Fruit fly (Drosophila melanogaster) whole organism, embryonic: ENCODE measurements around the gene Rad17.

Experiments used
- Abd-B ChIP-seq: fragments of 200-800 bp; sonication (Bioruptor generic); optimal IDR thresholded peaks from 2 replicates; lab custom pipeline; 2018; ENCODE audit warnings: missing biosample characterization, mild to moderate bottlenecking, missing genetic modification characterization, moderate library complexity
- Asciz ChIP-seq: fragments of 200-800 bp; sonication (Bioruptor generic); optimal IDR thresholded peaks from 2 replicates; lab custom pipeline; 2017; ENCODE audit warnings: missing biosample characterization, mild to moderate bottlenecking, missing genetic modification characterization, missing genetic modification reagents
- Bdp1 ChIP-seq: fragments of 200-800 bp; sonication (Bioruptor generic); optimal IDR thresholded peaks from 3 replicates; lab custom pipeline; 2016; ENCODE audit warnings: missing biosample characterization, missing genetic modification characterization
- CG10209 ChIP-seq: fragments of 200-800 bp; sonication (Bioruptor generic); optimal IDR thresholded peaks from 3 replicates; lab custom pipeline; 2017; ENCODE audit warnings: missing biosample characterization, mild to moderate bottlenecking, missing genetic modification characterization, missing genetic modification reagents
- CG10267 ChIP-seq: fragments of 200-800 bp; sonication (Bioruptor generic); optimal IDR thresholded peaks from 2 replicates; lab custom pipeline; 2018; ENCODE audit warnings: missing biosample characterization, mild to moderate bottlenecking, missing genetic modification characterization, moderate library complexity
- CG10959 ChIP-seq: fragments of 200-800 bp; sonication (Bioruptor generic); IDR thresholded peaks from 2 replicates; pipeline ENCODE4 v1.3.6; 2022; ENCODE audit warnings: missing biosample characterization, missing genetic modification characterization
- CG11093 ChIP-seq: fragments of 200-800 bp; sonication (Bioruptor generic); IDR thresholded peaks from 3 replicates; pipeline ENCODE4 v1.3.6; 2022; ENCODE audit warnings: missing biosample characterization, missing genetic modification characterization
- CG11504 ChIP-seq: fragments of 200-800 bp; sonication (Bioruptor generic); optimal IDR thresholded peaks from 3 replicates; lab custom pipeline; 2019; ENCODE audit warnings: missing biosample characterization, mild to moderate bottlenecking, missing genetic modification characterization, moderate library complexity
- CG12071 ChIP-seq: fragments of 200-800 bp; sonication (Bioruptor generic); optimal IDR thresholded peaks from 3 replicates; lab custom pipeline; 2018; ENCODE audit warnings: missing biosample characterization, mild to moderate bottlenecking, missing genetic modification characterization
- CG12299 ChIP-seq: fragments of 200-800 bp; sonication (Bioruptor generic); optimal IDR thresholded peaks from 2 replicates; lab custom pipeline; 2018; ENCODE audit warnings: missing biosample characterization, mild to moderate bottlenecking, missing genetic modification characterization
- CG14014 ChIP-seq: fragments of 200-800 bp; sonication (Bioruptor generic); IDR thresholded peaks from 2 replicates; pipeline ENCODE4 v1.3.6; 2022; ENCODE audit warnings: missing biosample characterization, missing genetic modification characterization
- CG17359 ChIP-seq: fragments of 200-800 bp; sonication (Bioruptor generic); optimal IDR thresholded peaks from 3 replicates; lab custom pipeline; 2018; ENCODE audit warnings: missing biosample characterization, mild to moderate bottlenecking, missing genetic modification characterization, moderate library complexity
- CG34224 ChIP-seq: fragments of 200-800 bp; sonication (Bioruptor generic); IDR thresholded peaks from 3 replicates; pipeline ENCODE4 v1.3.6; 2022; ENCODE audit warnings: missing biosample characterization, missing genetic modification characterization; ENCODE audit not compliant: partially characterized antibody
- CG4617 ChIP-seq: fragments of 200-800 bp; sonication (Bioruptor generic); optimal IDR thresholded peaks from 3 replicates; lab custom pipeline; 2016; ENCODE audit warnings: missing biosample characterization, missing genetic modification characterization, borderline replicate concordance
- CG6654 ChIP-seq: fragments of 200-800 bp; sonication (Bioruptor generic); optimal IDR thresholded peaks from 2 replicates; lab custom pipeline; 2017; ENCODE audit warnings: missing biosample characterization, mild to moderate bottlenecking, missing genetic modification characterization
- CG8388 ChIP-seq: fragments of 200-800 bp; sonication (Bioruptor generic); optimal IDR thresholded peaks from 2 replicates; lab custom pipeline; 2019; ENCODE audit warnings: missing biosample characterization, mild to moderate bottlenecking, missing genetic modification characterization, moderate library complexity
- CoRest ChIP-seq: fragments of 200-800 bp; sonication (Bioruptor generic); optimal IDR thresholded peaks from 3 replicates; lab custom pipeline; 2018; ENCODE audit warnings: missing biosample characterization, mild to moderate bottlenecking, missing genetic modification characterization, moderate library complexity
- Dek ChIP-seq: fragments of 200-800 bp; sonication (Bioruptor generic); optimal IDR thresholded peaks from 3 replicates; lab custom pipeline; 2019; ENCODE audit warnings: missing biosample characterization, mild to moderate bottlenecking, missing genetic modification characterization, moderate library complexity
- Drgx ChIP-seq: fragments of 200-800 bp; sonication (Bioruptor generic); IDR thresholded peaks from 2 replicates; pipeline ENCODE4 v1.3.6; 2022; ENCODE audit warnings: missing biosample characterization, missing genetic modification characterization
- Eip74EF ChIP-seq, 2 experiments: fragments of 200-800 bp in 1 of 2; fragments of >200 bp in 1 of 2; sonication (Bioruptor generic) in 1 of 2; optimal IDR thresholded peaks; 2 replicates each; lab custom pipeline; 2017 to 2019; ENCODE audit warnings: missing biosample characterization in 2 of 2, missing genetic modification characterization in 2 of 2, mild to moderate bottlenecking in 1 of 2, moderate library complexity in 1 of 2
- Gug ChIP-seq: fragments of 200-800 bp; sonication (Bioruptor generic); IDR thresholded peaks from 4 replicates; pipeline ENCODE4 v1.3.6; 2022; ENCODE audit warnings: missing biosample characterization, missing genetic modification characterization
- Mad ChIP-seq: fragments of 200-800 bp; sonication (Bioruptor generic); optimal IDR thresholded peaks from 2 replicates; lab custom pipeline; 2016; ENCODE audit warnings: missing biosample characterization, missing genetic modification characterization
- NC2α ChIP-seq: fragments of 200-800 bp; sonication (Bioruptor generic); optimal IDR thresholded peaks from 2 replicates; lab custom pipeline; 2016; ENCODE audit warnings: missing biosample characterization, missing genetic modification characterization
- NFAT ChIP-seq: fragments of 200-800 bp; sonication (Bioruptor generic); IDR thresholded peaks from 2 replicates; pipeline ENCODE4 v1.3.6; 2022; ENCODE audit warnings: missing biosample characterization, missing genetic modification characterization
- Nf-YC ChIP-seq: fragments of 200-800 bp; optimal IDR thresholded peaks from 3 replicates; lab custom pipeline; 2019; ENCODE audit warnings: missing biosample characterization, mild to moderate bottlenecking, missing genetic modification characterization, moderate library complexity
- Rx ChIP-seq: fragments of 200-800 bp; sonication (Bioruptor generic); IDR thresholded peaks from 2 replicates; pipeline ENCODE4 v1.3.6; 2022; ENCODE audit warnings: missing biosample characterization, missing genetic modification characterization
- Side ChIP-seq: fragments of 200-800 bp; sonication (Bioruptor generic); optimal IDR thresholded peaks from 2 replicates; lab custom pipeline; 2016; ENCODE audit warnings: missing biosample characterization, missing genetic modification characterization
- Trl ChIP-seq, 3 experiments: fragments of >200 bp in 2 of 3; fragments of 200-800 bp in 1 of 3; sonication (Bioruptor generic) in 1 of 3; optimal IDR thresholded peaks; 2 replicates in 1 of 3; 3 replicates in 2 of 3; lab custom pipeline; 2016 to 2017; ENCODE audit warnings: missing biosample characterization in 1 of 3, missing genetic modification characterization in 1 of 3
- Xbp1 ChIP-seq: fragments of 200-800 bp; sonication (Bioruptor generic); optimal IDR thresholded peaks from 3 replicates; lab custom pipeline; 2016; ENCODE audit warnings: missing biosample characterization, mild to moderate bottlenecking, missing genetic modification characterization
- bab2 ChIP-seq: fragments of 200-800 bp; sonication (Bioruptor generic); optimal IDR thresholded peaks from 2 replicates; lab custom pipeline; 2016; ENCODE audit warnings: missing biosample characterization, missing genetic modification characterization
- btn ChIP-seq: fragments of 200-800 bp; sonication (Bioruptor generic); optimal IDR thresholded peaks from 2 replicates; lab custom pipeline; 2016; ENCODE audit warnings: missing biosample characterization, missing genetic modification characterization
- cato ChIP-seq: fragments of 200-800 bp; sonication (Bioruptor generic); optimal IDR thresholded peaks from 2 replicates; lab custom pipeline; 2016; ENCODE audit warnings: missing biosample characterization, missing genetic modification characterization, borderline replicate concordance
- chinmo ChIP-seq: fragments of 200-800 bp; sonication (Bioruptor generic); IDR thresholded peaks from 4 replicates; pipeline ENCODE4 v1.3.6; 2022; ENCODE audit warnings: missing biosample characterization, missing genetic modification characterization; ENCODE audit not compliant: partially characterized antibody
- dm ChIP-seq: fragments of 200-800 bp; sonication (Bioruptor generic); optimal IDR thresholded peaks from 3 replicates; lab custom pipeline; 2016; ENCODE audit warnings: missing biosample characterization, missing genetic modification characterization
- fru ChIP-seq: fragments of >200 bp; optimal IDR thresholded peaks from 2 replicates; lab custom pipeline; 2017
- gfzf ChIP-seq: fragments of 200-800 bp; sonication (Bioruptor generic); optimal IDR thresholded peaks from 2 replicates; lab custom pipeline; 2016; ENCODE audit warnings: missing biosample characterization, mild to moderate bottlenecking, missing genetic modification characterization, moderate library complexity
- grau ChIP-seq: fragments of 200-800 bp; optimal IDR thresholded peaks from 3 replicates; lab custom pipeline; 2019; ENCODE audit warnings: missing biosample characterization, mild to moderate bottlenecking, missing genetic modification characterization, moderate library complexity
- gsb ChIP-seq: fragments of 200-800 bp; sonication (Bioruptor generic); IDR thresholded peaks from 2 replicates; pipeline ENCODE4 v1.3.6; 2022; ENCODE audit warnings: missing biosample characterization, missing genetic modification characterization
- ken ChIP-seq: fragments of 200-800 bp; sonication (Bioruptor generic); IDR thresholded peaks from 3 replicates; pipeline ENCODE4 v1.3.6; 2022; ENCODE audit warnings: missing biosample characterization, missing genetic modification characterization
- odd ChIP-seq: fragments of 200-800 bp; sonication (Bioruptor generic); optimal IDR thresholded peaks from 2 replicates; lab custom pipeline; 2017; ENCODE audit warnings: missing biosample characterization, mild to moderate bottlenecking, missing genetic modification characterization
- pfk ChIP-seq: fragments of 200-800 bp; sonication (Bioruptor generic); optimal IDR thresholded peaks from 2 replicates; lab custom pipeline; 2018; ENCODE audit warnings: missing biosample characterization, mild to moderate bottlenecking, missing genetic modification characterization, moderate library complexity
- phol ChIP-seq: fragments of 200-800 bp; sonication (Bioruptor generic); optimal IDR thresholded peaks from 3 replicates; lab custom pipeline; 2018; ENCODE audit warnings: missing biosample characterization, mild to moderate bottlenecking, missing genetic modification characterization, moderate library complexity
- slp2 ChIP-seq: fragments of 200-800 bp; sonication (Bioruptor generic); optimal IDR thresholded peaks from 2 replicates; lab custom pipeline; 2016; ENCODE audit warnings: missing biosample characterization, missing genetic modification characterization
- tin ChIP-seq: fragments of 200-800 bp; sonication (Bioruptor generic); optimal IDR thresholded peaks from 3 replicates; lab custom pipeline; 2016; ENCODE audit warnings: missing biosample characterization, missing genetic modification characterization
- tna ChIP-seq: fragments of 200-800 bp; sonication (Bioruptor generic); IDR thresholded peaks from 2 replicates; pipeline ENCODE4 v1.3.6; 2022; ENCODE audit warnings: missing biosample characterization, missing genetic modification characterization; ENCODE audit not compliant: partially characterized antibody
- toy ChIP-seq: fragments of 200-800 bp; sonication (Bioruptor generic); IDR thresholded peaks from 2 replicates; pipeline ENCODE4 v1.3.6; 2022; ENCODE audit warnings: missing biosample characterization, missing genetic modification characterization
- tup ChIP-seq: fragments of 200-800 bp; sonication (Bioruptor generic); optimal IDR thresholded peaks from 2 replicates; lab custom pipeline; 2016; ENCODE audit warnings: missing biosample characterization, mild to moderate bottlenecking, missing genetic modification characterization, moderate library complexity
- wdn ChIP-seq: fragments of 200-800 bp; sonication (Bioruptor generic); IDR thresholded peaks from 2 replicates; pipeline ENCODE4 v1.3.6; 2022; ENCODE audit warnings: missing biosample characterization, missing genetic modification characterization

The Rad17 gene

DNA sequence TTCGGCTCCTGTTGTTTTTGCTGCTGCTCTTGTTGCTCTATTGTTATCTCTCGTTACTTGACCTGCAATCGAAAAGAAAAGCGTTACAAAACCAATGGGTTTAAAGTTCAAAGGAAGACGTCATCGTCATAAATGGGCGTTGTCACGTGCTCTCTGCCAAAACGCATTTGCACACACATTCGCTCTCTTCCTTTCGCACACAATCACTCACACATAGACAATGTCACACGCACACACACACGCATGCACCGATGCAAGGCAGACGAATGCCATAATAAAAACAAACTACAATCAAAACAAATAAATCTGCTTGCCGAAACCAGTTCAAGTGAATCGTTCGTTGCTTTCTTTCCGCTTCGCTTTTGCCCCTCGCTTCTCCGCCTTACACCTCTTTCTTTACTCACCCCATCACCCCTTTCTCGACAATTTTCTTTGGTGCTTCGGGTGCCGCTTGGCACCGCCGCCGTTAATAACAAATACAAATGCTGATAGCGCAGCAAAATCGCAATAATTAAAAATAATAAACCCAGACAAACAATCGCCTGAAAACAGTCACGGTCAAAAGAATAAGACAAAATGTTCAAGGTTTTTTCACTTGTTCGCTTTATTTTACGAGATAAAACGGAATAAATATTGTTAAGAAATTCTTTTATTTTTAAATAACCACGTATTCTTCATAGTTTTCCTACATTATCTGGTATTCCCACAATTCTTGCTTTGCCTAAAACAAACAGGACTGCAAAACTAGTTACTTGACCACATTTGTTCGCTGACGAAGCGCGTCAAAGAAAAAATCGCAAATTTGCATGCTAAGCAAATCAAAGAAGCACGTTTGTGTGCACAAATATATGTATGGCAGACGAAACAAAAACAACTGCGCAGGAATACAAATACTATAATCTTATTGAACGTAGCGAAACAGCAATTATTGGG lies 13.4 kb downstream of the Rad17 start (continued):
- TF ChIP-seq Bdp1 (no peak), CoRest (tag; lab: Kevin White, UChicago) (no peak), CG10209 (GFP tag; lab: Kevin White, UChicago) (no peak), Nf-YC (tag; lab: Kevin White, UChicago) (no peak), CG12299 (tag; lab: Kevin White, UChicago) (no peak), pfk (no peak), Mad (GFP tag; lab: Kevin White, UChicago) (no peak), wdn (GFP tag; lab: Robert Waterston, UW) (no peak), phol (tag; lab: Kevin White, UChicago) (peak; percentile 34), CG8388 (peak; percentile 18), CG11093 (GFP tag; lab: Robert Waterston, UW) (no peak), CG12071 (GFP tag; lab: Kevin White, UChicago) (no peak), slp2 (GFP tag; lab: Kevin White, UChicago) (no peak), gsb (no peak), Gug (GFP tag; lab: Robert Waterston, UW) (no peak), CG4617 (GFP tag; lab: Kevin White, UChicago) (no peak), grau (tag; lab: Kevin White, UChicago) (no peak), Xbp1 (peak; percentile 31), ken (0 out of 3 replicates have a peak, but pooled peaks have one; percentile 13), Abd-B (GFP tag; lab: Kevin White, UChicago) (no peak), dm (GFP tag; lab: Kevin White, UChicago) (no peak), tna (no peak), Dek (tag; lab: Kevin White, UChicago) (peak; percentile 18), toy (no peak), cato (GFP tag; lab: Kevin White, UChicago) (no peak), CG34224 (GFP tag; lab: Robert Waterston, UW) (no peak), CG14014 (GFP tag; lab: Robert Waterston, UW) (no peak), Drgx (GFP tag; lab: Robert Waterston, UW) (peak; percentile 79), btn (GFP tag; lab: Kevin White, UChicago) (no peak), gfzf (GFP tag; lab: Kevin White, UChicago) (no peak), tup (GFP tag; lab: Kevin White, UChicago) (no peak), Asciz (GFP tag; lab: Kevin White, UChicago) (peak; percentile 24), CG17359 (peak; percentile 24), CG11504 (tag; lab: Kevin White, UChicago) (no peak), CG10267 (peak; percentile 4), Side (GFP tag; lab: Kevin White, UChicago) (no peak), odd (GFP tag; lab: Kevin White, UChicago) (no peak), CG10959 (GFP tag; lab: Robert Waterston, UW) (no peak), Trl (optimal IDR thresholded peaks at IDR 0.05; lab: Kevin White, UChicago) (no peak), Trl (GFP tag; optimal IDR thresholded peaks at IDR 0.05; lab: Kevin White, UChicago) (no peak), Eip74EF (GFP tag; optimal IDR thresholded peaks at IDR 0.05; lab: Kevin White, UChicago) (no peak), bab2 (GFP tag; lab: Kevin White, UChicago) (peak; percentile 24), Rx (no peak), tin (GFP tag; lab: Kevin White, UChicago) (no peak), NFAT (GFP tag; lab: Robert Waterston, UW) (no peak), NC2α (GFP tag; lab: Kevin White, UChicago) (no peak), chinmo (0 out of 4 replicates have a peak, but pooled peaks have one; percentile 9), CG6654 (GFP tag; lab: Kevin White, UChicago) (no peak), fru (lab: Kevin White, UChicago) (no peak)
